Worm (Caenorhabditis elegans) whole organism, L2 larva: Measurements from ENCODE around the gene sms-1.

Experiments
- C34F6.9 ChIP-seq: fragments of 150-350 bp; optimal IDR thresholded peaks from 2 replicates; lab custom pipeline; 2014; ENCODE audit warnings: missing biosample characterization, missing genetic modification characterization
- F13H6.1 ChIP-seq: sonication (generic microtip); optimal IDR thresholded peaks from 2 replicates; lab custom pipeline; 2016; ENCODE audit warnings: missing genetic modification characterization, missing compliant biosample characterization
- R02D3.7 ChIP-seq: fragments of 150-350 bp; optimal IDR thresholded peaks from 2 replicates; lab custom pipeline; 2014; ENCODE audit warnings: missing biosample characterization, missing genetic modification characterization
- Y55F3AM.14 ChIP-seq: fragments of 200-800 bp; sonication (Bioruptor generic); optimal IDR thresholded peaks from 2 replicates; lab custom pipeline; 2018; ENCODE audit warnings: mild to moderate bottlenecking, missing genetic modification characterization, missing compliant biosample characterization
- ZK546.5 ChIP-seq: sonication (generic microtip); optimal IDR thresholded peaks from 2 replicates; lab custom pipeline; 2017; ENCODE audit warnings: missing biosample characterization, missing genetic modification characterization
- alr-1 ChIP-seq: fragments of 150-350 bp; optimal IDR thresholded peaks from 2 replicates; lab custom pipeline; 2014; ENCODE audit warnings: missing biosample characterization, missing genetic modification characterization
- ama-1 ChIP-seq: fragments of 150-350 bp; optimal IDR thresholded peaks from 2 replicates; lab custom pipeline; 2018; ENCODE audit warnings: inconsistent platforms
- blmp-1 ChIP-seq: sonication (generic microtip); optimal IDR thresholded peaks from 2 replicates; lab custom pipeline; 2017; ENCODE audit warnings: missing genetic modification characterization, mild to moderate bottlenecking, missing compliant biosample characterization, antibody characterized with exemption, moderate library complexity; ENCODE audit not compliant: insufficient read depth
- ceh-16 ChIP-seq: fragments of 150-350 bp; optimal IDR thresholded peaks from 2 replicates; lab custom pipeline; 2014; ENCODE audit warnings: missing biosample characterization, missing genetic modification characterization
- ceh-82 ChIP-seq: fragments of 150-350 bp; optimal IDR thresholded peaks from 2 replicates; lab custom pipeline; 2014; ENCODE audit warnings: missing biosample characterization, missing genetic modification characterization
- crh-2 ChIP-seq: sonication (generic microtip); optimal IDR thresholded peaks from 2 replicates; lab custom pipeline; 2017; ENCODE audit warnings: missing biosample characterization, missing genetic modification characterization
- dmd-4 ChIP-seq: sonication (generic microtip); optimal IDR thresholded peaks from 2 replicates; lab custom pipeline; 2017; ENCODE audit warnings: missing biosample characterization, missing genetic modification characterization
- elt-1 ChIP-seq: fragments of 150-350 bp; optimal IDR thresholded peaks from 2 replicates; lab custom pipeline; 2014; ENCODE audit warnings: missing biosample characterization, missing genetic modification characterization
- elt-3 ChIP-seq: sonication (generic microtip); optimal IDR thresholded peaks from 2 replicates; lab custom pipeline; 2017; ENCODE audit warnings: missing biosample characterization, missing genetic modification characterization
- fos-1 ChIP-seq: fragments of 150-350 bp; optimal IDR thresholded peaks from 2 replicates; lab custom pipeline; 2014; ENCODE audit warnings: missing biosample characterization, missing genetic modification characterization
- gmeb-1 ChIP-seq: fragments of 150-350 bp; optimal IDR thresholded peaks from 2 replicates; lab custom pipeline; 2014; ENCODE audit warnings: missing biosample characterization, missing genetic modification characterization
- lin-11 ChIP-seq: fragments of 150-350 bp; sonication (generic microtip); optimal IDR thresholded peaks from 2 replicates; lab custom pipeline; 2014; ENCODE audit warnings: missing biosample characterization, missing genetic modification characterization, inconsistent platforms, mixed read lengths
- lin-13 ChIP-seq: fragments of 150-350 bp; optimal IDR thresholded peaks from 2 replicates; lab custom pipeline; 2014; ENCODE audit warnings: missing biosample characterization, missing genetic modification reagents, missing genetic modification characterization
- lin-39 ChIP-seq: fragments of 150-350 bp; optimal IDR thresholded peaks from 2 replicates; lab custom pipeline; 2014; ENCODE audit warnings: missing biosample characterization, missing genetic modification reagents, missing genetic modification characterization
- lsy-2 ChIP-seq, 2 experiments: fragments of 150-350 bp in 1 of 2; sonication (generic microtip) in 1 of 2; optimal IDR thresholded peaks; 2 replicates each; lab custom pipeline; 2014 to 2017; ENCODE audit warnings: missing biosample characterization in 2 of 2, missing genetic modification characterization in 2 of 2
- mab-5 ChIP-seq: fragments of 150-350 bp; optimal IDR thresholded peaks from 2 replicates; lab custom pipeline; 2014; ENCODE audit warnings: missing biosample characterization, missing genetic modification characterization
- mbf-1 ChIP-seq: sonication (generic microtip); optimal IDR thresholded peaks from 2 replicates; lab custom pipeline; 2017; ENCODE audit warnings: missing biosample characterization, missing genetic modification characterization
- mdl-1 ChIP-seq, 2 experiments: fragments of 150-350 bp in 1 of 2; sonication (generic microtip) in 1 of 2; optimal IDR thresholded peaks; 2 replicates each; lab custom pipeline; 2017; ENCODE audit warnings: missing biosample characterization in 2 of 2, missing genetic modification characterization in 2 of 2
- nhr-10 ChIP-seq: sonication (generic microtip); optimal IDR thresholded peaks from 2 replicates; lab custom pipeline; 2017; ENCODE audit warnings: missing biosample characterization, missing genetic modification characterization
- nhr-11 ChIP-seq: fragments of 150-350 bp; optimal IDR thresholded peaks from 2 replicates; lab custom pipeline; 2014; ENCODE audit warnings: missing biosample characterization, missing genetic modification characterization
- nhr-12 ChIP-seq: fragments of 150-350 bp; optimal IDR thresholded peaks from 2 replicates; lab custom pipeline; 2014; ENCODE audit warnings: missing biosample characterization, missing genetic modification characterization
- nhr-129 ChIP-seq: fragments of 150-350 bp; optimal IDR thresholded peaks from 2 replicates; lab custom pipeline; 2014; ENCODE audit warnings: missing biosample characterization, missing genetic modification characterization
- nhr-21 ChIP-seq: fragments of 150-350 bp; optimal IDR thresholded peaks from 2 replicates; lab custom pipeline; 2014; ENCODE audit warnings: missing biosample characterization, missing genetic modification characterization
- nhr-23 ChIP-seq: fragments of 150-350 bp; optimal IDR thresholded peaks from 2 replicates; lab custom pipeline; 2014; ENCODE audit warnings: missing biosample characterization, missing genetic modification reagents, missing genetic modification characterization
- nhr-237 ChIP-seq: fragments of 150-350 bp; optimal IDR thresholded peaks from 2 replicates; lab custom pipeline; 2014; ENCODE audit warnings: missing biosample characterization, missing genetic modification characterization
- nhr-25 ChIP-seq: fragments of 150-350 bp; sonication (generic microtip); optimal IDR thresholded peaks from 3 replicates; lab custom pipeline; 2014; ENCODE audit warnings: missing biosample characterization, missing genetic modification characterization
- nhr-6 ChIP-seq: fragments of 150-350 bp; optimal IDR thresholded peaks from 2 replicates; lab custom pipeline; 2014; ENCODE audit warnings: missing biosample characterization, missing genetic modification characterization
- nhr-77 ChIP-seq: fragments of 150-350 bp; optimal IDR thresholded peaks from 2 replicates; lab custom pipeline; 2014; ENCODE audit warnings: missing biosample characterization, missing genetic modification characterization
- peb-1 ChIP-seq: fragments of 150-350 bp; optimal IDR thresholded peaks from 2 replicates; lab custom pipeline; 2014; ENCODE audit warnings: missing biosample characterization, missing genetic modification characterization
- skn-1 ChIP-seq: sonication (generic microtip); optimal IDR thresholded peaks from 2 replicates; lab custom pipeline; 2017; ENCODE audit warnings: missing biosample characterization, missing genetic modification characterization
- sma-3 ChIP-seq: sonication (generic microtip); optimal IDR thresholded peaks from 2 replicates; lab custom pipeline; 2016; ENCODE audit warnings: missing genetic modification reagents, missing genetic modification characterization, missing compliant biosample characterization
- sma-9 ChIP-seq, 2 experiments: fragments of 150-350 bp in 1 of 2; sonication (generic microtip) in 1 of 2; optimal IDR thresholded peaks; 2 replicates each; lab custom pipeline; 2014 to 2016; ENCODE audit warnings: missing genetic modification characterization in 2 of 2, mild to moderate bottlenecking in 1 of 2, missing biosample characterization in 1 of 2, missing compliant biosample characterization in 1 of 2, missing genetic modification reagents in 1 of 2, moderate library complexity in 1 of 2
- snpc-4 ChIP-seq: fragments of 150-350 bp; optimal IDR thresholded peaks from 2 replicates; lab custom pipeline; 2014; ENCODE audit warnings: missing biosample characterization, missing genetic modification characterization
- unc-55 ChIP-seq: fragments of 150-350 bp; sonication (generic microtip); optimal IDR thresholded peaks from 3 replicates; lab custom pipeline; 2014; ENCODE audit warnings: missing biosample characterization, missing genetic modification reagents, missing genetic modification characterization
- unc-62 ChIP-seq: fragments of 150-350 bp; optimal IDR thresholded peaks from 2 replicates; lab custom pipeline; 2014; ENCODE audit warnings: missing biosample characterization, missing genetic modification reagents, missing genetic modification characterization
- zag-1 ChIP-seq: fragments of 150-350 bp; optimal IDR thresholded peaks from 2 replicates; lab custom pipeline; 2014; ENCODE audit warnings: missing biosample characterization, missing genetic modification characterization
- ztf-1 ChIP-seq: fragments of 200-800 bp; sonication (Bioruptor generic); conservative IDR thresholded peaks from 2 replicates; pipeline ENCODE4 v1.3.6; 2022; ENCODE audit warnings: missing genetic modification characterization, missing compliant biosample characterization
- ztf-11 ChIP-seq: sonication (generic microtip); optimal IDR thresholded peaks from 2 replicates; lab custom pipeline; 2017; ENCODE audit warnings: missing biosample characterization, missing genetic modification characterization
- ztf-4 ChIP-seq: fragments of 150-350 bp; optimal IDR thresholded peaks from 2 replicates; lab custom pipeline; 2014; ENCODE audit warnings: missing biosample characterization, missing genetic modification characterization

Gene sms-1

DNA sequence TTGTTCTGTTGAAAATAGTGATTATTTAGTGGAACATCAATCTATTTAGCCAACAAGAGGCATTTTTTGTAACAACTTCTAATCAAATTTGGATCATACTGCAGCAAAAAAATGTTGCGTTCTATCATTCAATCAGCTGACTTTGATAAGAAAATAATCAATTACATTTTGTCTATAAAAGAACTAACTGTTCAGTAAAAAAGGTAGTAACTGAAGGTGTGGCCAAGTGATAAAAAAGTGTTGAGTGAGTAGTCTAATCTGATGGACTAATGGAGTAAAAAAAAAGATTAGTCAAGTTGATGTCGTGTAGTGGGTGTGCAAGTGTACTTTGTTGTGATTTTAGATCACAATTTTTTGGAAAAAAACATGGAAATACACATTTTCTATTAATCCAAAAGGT, 5.6 kb downstream of the sms-1 start:
- no peak for TF ChIP-seq dmd-4
- no peak for TF ChIP-seq nhr-23 (tag; lab: Kevin White, UChicago)
- no peak for TF ChIP-seq crh-2 (tag; lab: Kevin White, UChicago)
- no peak for TF ChIP-seq lsy-2 (tag; optimal IDR thresholded peaks at IDR 0.05; lab: Kevin White, UChicago)
- TF ChIP-seq ama-1 (lab: Kevin White, UChicago) = no peak
- TF ChIP-seq peb-1 (tag; lab: Kevin White, UChicago) = no peak
- no peak for TF ChIP-seq mab-5 (tag; lab: Kevin White, UChicago)
- TF ChIP-seq nhr-6 = no peak
- TF ChIP-seq, all 48 proteins: peak for 0

- TF ChIP-seq sma-9 (GFP tag; optimal IDR thresholded peaks at IDR 0.05; lab: Kevin White, UChicago) = peak; percentile 32
- no peak for TF ChIP-seq sma-9 (tag; optimal IDR thresholded peaks at IDR 0.05; lab: Kevin White, UChicago)
- no peak for TF ChIP-seq nhr-10
- TF ChIP-seq R02D3.7 (tag; lab: Kevin White, UChicago) = no peak
- no peak for TF ChIP-seq nhr-23 (tag; lab: Kevin White, UChicago)
- no peak for TF ChIP-seq C34F6.9 (tag; lab: Kevin White, UChicago)
- no peak for TF ChIP-seq unc-55 (GFP tag; lab: Kevin White, UChicago)
- TF ChIP-seq nhr-25 (tag; lab: Kevin White, UChicago) = peak; percentile 78
- no peak for TF ChIP-seq ama-1 (lab: Kevin White, UChicago)
- no peak for TF ChIP-seq F13H6.1 (tag; lab: Kevin White, UChicago)
- TF ChIP-seq dmd-4 = no peak
- TF ChIP-seq alr-1 = no peak
- no peak for TF ChIP-seq nhr-11 (tag; lab: Kevin White, UChicago)
- no peak for TF ChIP-seq nhr-6
- TF ChIP-seq lin-13 (GFP tag; lab: Kevin White, UChicago) = no peak
- TF ChIP-seq nhr-237 (tag; lab: Kevin White, UChicago) = no peak
- TF ChIP-seq snpc-4 (tag; lab: Kevin White, UChicago) = no peak
- no peak for TF ChIP-seq ztf-11 (tag; lab: Kevin White, UChicago)
- no peak for TF ChIP-seq ZK546.5 (tag; lab: Kevin White, UChicago)
- peak; percentile 17 for TF ChIP-seq ztf-4 (tag; lab: Kevin White, UChicago)
- no peak for TF ChIP-seq skn-1 (tag; lab: Kevin White, UChicago)
- no peak for TF ChIP-seq ceh-82 (tag; lab: Kevin White, UChicago)
- TF ChIP-seq zag-1 (tag; lab: Kevin White, UChicago) = no peak
- TF ChIP-seq nhr-21 (tag; lab: Kevin White, UChicago) = peak; percentile 47
- TF ChIP-seq blmp-1 (tag; lab: Kevin White, UChicago) = peak; percentile 77
- no peak for TF ChIP-seq mbf-1 (tag; lab: Kevin White, UChicago)
- TF ChIP-seq Y55F3AM.14 = peak; percentile 41
- TF ChIP-seq sma-3 (GFP tag; lab: Kevin White, UChicago) = peak; percentile 70
- no peak for TF ChIP-seq lin-11
- no peak for TF ChIP-seq ceh-16
- TF ChIP-seq crh-2 (tag; lab: Kevin White, UChicago) = no peak
- TF ChIP-seq unc-62 = no peak
- TF ChIP-seq nhr-12 (tag; lab: Kevin White, UChicago) = no peak
- TF ChIP-seq gmeb-1 = no peak
- TF ChIP-seq fos-1 (tag; lab: Kevin White, UChicago) = peak; percentile 56
- no peak for TF ChIP-seq ztf-1 (GFP tag; lab: Robert Waterston, UW)
- TF ChIP-seq nhr-129 (tag; lab: Kevin White, UChicago) = peak; percentile 11
- TF ChIP-seq nhr-77 (tag; lab: Kevin White, UChicago) = no peak
- no peak for TF ChIP-seq mab-5 (tag; lab: Kevin White, UChicago)
- TF ChIP-seq mdl-1 (tag; optimal IDR thresholded peaks at IDR 0.05; lab: Kevin White, UChicago) = no peak
- no peak for TF ChIP-seq lin-39 (tag; lab: Kevin White, UChicago)
- no peak for TF ChIP-seq lsy-2 (tag; optimal IDR thresholded peaks at IDR 0.05; lab: Kevin White, UChicago)
- TF ChIP-seq elt-1 (tag; lab: Kevin White, UChicago) = no peak
- TF ChIP-seq elt-3 (tag; lab: Kevin White, UChicago) = no peak
These were observed 6.6 kb downstream of the sms-1 start for ce11 chrIV:11491422-11491821.
